Worm (Caenorhabditis elegans) whole organism, L1 larva: ENCODE measurements around the gene F56A8.9.

Source experiments
- F16B12.6 ChIP-seq: fragments of 150-350 bp; optimal IDR thresholded peaks from 2 replicates; lab custom pipeline; 2014; ENCODE audit warnings: missing biosample characterization, missing genetic modification characterization
- ceh-82 ChIP-seq, 3 experiments: fragments of 150-350 bp in 1 of 3; sonication (generic microtip) in 2 of 3; optimal IDR thresholded peaks; 2 replicates each; lab custom pipeline; 2014 to 2017; ENCODE audit warnings: missing biosample characterization in 3 of 3, missing genetic modification characterization in 3 of 3
- ceh-88 ChIP-seq: fragments of 200-800 bp; sonication (Bioruptor generic); IDR thresholded peaks from 2 replicates; pipeline ENCODE4 v1.3.6; 2022; ENCODE audit warnings: missing genetic modification characterization, missing compliant biosample characterization
- dpl-1 ChIP-seq, 3 experiments: fragments of 150-350 bp in 2 of 3; sonication (generic microtip) in 1 of 3; optimal IDR thresholded peaks; 2 replicates each; lab custom pipeline; 2014 to 2017; ENCODE audit warnings: missing biosample characterization in 3 of 3, missing genetic modification characterization in 3 of 3, missing genetic modification reagents in 3 of 3
- dsc-1 ChIP-seq: sonication (generic microtip); optimal IDR thresholded peaks from 2 replicates; lab custom pipeline; 2016; ENCODE audit warnings: mild to moderate bottlenecking, missing genetic modification characterization, missing compliant biosample characterization
- efl-1 ChIP-seq, 4 experiments: fragments of 150-350 bp; optimal IDR thresholded peaks in 3 of 4; peaks in 1 of 4; 1 replicate in 1 of 4; 2 replicates in 3 of 4; lab custom pipeline; 2014; ENCODE audit warnings: missing biosample characterization in 2 of 4, missing genetic modification characterization in 2 of 4, missing genetic modification reagents in 2 of 4
- efl-3 ChIP-seq: fragments of 200-800 bp; sonication (Bioruptor generic); optimal IDR thresholded peaks from 2 replicates; lab custom pipeline; 2018; ENCODE audit warnings: mild to moderate bottlenecking, missing genetic modification characterization, missing compliant biosample characterization
- egl-13 ChIP-seq: sonication (generic microtip); optimal IDR thresholded peaks from 2 replicates; lab custom pipeline; 2016; ENCODE audit warnings: missing genotype, missing genetic modification reagents, missing genetic modification characterization, missing compliant biosample characterization
- elt-3 ChIP-seq, 6 experiments: fragments of 150-350 bp in 1 of 6; sonication (generic microtip); optimal IDR thresholded peaks; 2 replicates each; lab custom pipeline; 2017 to 2018; ENCODE audit warnings: missing biosample characterization in 6 of 6, missing genetic modification characterization in 6 of 6, inconsistent platforms in 1 of 6
- fkh-10 ChIP-seq: sonication (generic microtip); optimal IDR thresholded peaks from 2 replicates; lab custom pipeline; 2017; ENCODE audit warnings: missing biosample characterization, missing genetic modification reagents, missing genetic modification characterization
- fkh-8 ChIP-seq: sonication (generic microtip); optimal IDR thresholded peaks from 2 replicates; lab custom pipeline; 2016; ENCODE audit warnings: mild to moderate bottlenecking, missing genetic modification characterization, missing compliant biosample characterization
- fos-1 ChIP-seq: fragments of 150-350 bp; optimal IDR thresholded peaks from 2 replicates; lab custom pipeline; 2014; ENCODE audit warnings: missing biosample characterization, missing genetic modification characterization
- grh-1 ChIP-seq: fragments of 200-800 bp; sonication (Bioruptor generic); IDR thresholded peaks from 2 replicates; pipeline ENCODE4 v1.3.6; 2022; ENCODE audit warnings: missing genetic modification reagents, missing genetic modification characterization, missing compliant biosample characterization
- irx-1 ChIP-seq: sonication (generic microtip); optimal IDR thresholded peaks from 2 replicates; lab custom pipeline; 2016; ENCODE audit warnings: missing genetic modification characterization, missing compliant biosample characterization
- isw-1 ChIP-seq: fragments of 200-800 bp; sonication (Bioruptor generic); IDR thresholded peaks from 2 replicates; pipeline ENCODE4 v1.3.6; 2022; ENCODE audit warnings: missing genetic modification characterization, missing compliant biosample characterization
- lin-14 ChIP-seq: fragments of 200-800 bp; sonication (Bioruptor generic); optimal IDR thresholded peaks from 2 replicates; lab custom pipeline; 2018; ENCODE audit warnings: mild to moderate bottlenecking, missing genetic modification characterization, moderate library complexity, missing compliant biosample characterization
- lin-15B ChIP-seq: fragments of 150-350 bp; sonication (generic microtip); optimal IDR thresholded peaks from 3 replicates; lab custom pipeline; 2014; ENCODE audit warnings: missing biosample characterization, missing genetic modification characterization
- lin-35 ChIP-seq, 2 experiments: fragments of 150-350 bp; optimal IDR thresholded peaks; 2 replicates each; lab custom pipeline; 2014; ENCODE audit warnings: missing biosample characterization in 2 of 2, missing genetic modification characterization in 2 of 2, missing genetic modification reagents in 2 of 2
- lsy-2 ChIP-seq, 2 experiments: fragments of 150-350 bp; optimal IDR thresholded peaks; 2 replicates each; lab custom pipeline; 2014; ENCODE audit warnings: missing biosample characterization in 2 of 2, missing genetic modification characterization in 2 of 2
- mab-9 ChIP-seq: fragments of 200-800 bp; sonication (Bioruptor generic); IDR thresholded peaks from 2 replicates; pipeline ENCODE4 v1.3.6; 2022; ENCODE audit warnings: missing genetic modification reagents, missing genetic modification characterization, missing compliant biosample characterization
- mdl-1 ChIP-seq, 2 experiments: fragments of 150-350 bp; optimal IDR thresholded peaks; 2 replicates each; lab custom pipeline; 2014 to 2017; ENCODE audit warnings: missing biosample characterization in 2 of 2, missing genetic modification characterization in 2 of 2, inconsistent platforms in 1 of 2
- mep-1 ChIP-seq: fragments of 150-350 bp; optimal IDR thresholded peaks from 2 replicates; lab custom pipeline; 2014; ENCODE audit warnings: missing biosample characterization, missing genetic modification characterization
- nhr-19 ChIP-seq: fragments of 200-800 bp; sonication (Bioruptor generic); conservative IDR thresholded peaks from 2 replicates; pipeline ENCODE4 v1.3.6; 2022; ENCODE audit warnings: missing genetic modification characterization, missing compliant biosample characterization
- nhr-47 ChIP-seq: sonication (generic microtip); optimal IDR thresholded peaks from 2 replicates; lab custom pipeline; 2016; ENCODE audit warnings: mild to moderate bottlenecking, missing genetic modification characterization, moderate library complexity, missing compliant biosample characterization
- nhr-71 ChIP-seq: sonication (generic microtip); optimal IDR thresholded peaks from 2 replicates; lab custom pipeline; 2016; ENCODE audit warnings: mild to moderate bottlenecking, missing genetic modification characterization, moderate library complexity, missing compliant biosample characterization
- nhr-85 ChIP-seq: sonication (generic microtip); peaks from one replicate; lab custom pipeline; 2016; ENCODE audit warnings: missing genetic modification characterization, inconsistent platforms, missing compliant biosample characterization
- skn-1 ChIP-seq: fragments of 150-350 bp; optimal IDR thresholded peaks from 2 replicates; lab custom pipeline; 2014; ENCODE audit warnings: missing biosample characterization, missing genetic modification characterization
- snpc-4 ChIP-seq: fragments of 150-350 bp; optimal IDR thresholded peaks from 2 replicates; lab custom pipeline; 2014; ENCODE audit warnings: missing biosample characterization, missing genetic modification characterization
- snu-23 ChIP-seq: sonication (generic microtip); optimal IDR thresholded peaks from 2 replicates; lab custom pipeline; 2016; ENCODE audit warnings: missing genetic modification characterization, missing compliant biosample characterization
- sptf-1 ChIP-seq: fragments of 150-350 bp; optimal IDR thresholded peaks from 2 replicates; lab custom pipeline; 2014; ENCODE audit warnings: missing biosample characterization, missing genetic modification characterization
- swsn-7 ChIP-seq: sonication (generic microtip); optimal IDR thresholded peaks from 2 replicates; lab custom pipeline; 2016; ENCODE audit warnings: missing genetic modification characterization, missing compliant biosample characterization
- tlp-1 ChIP-seq: fragments of 150-350 bp; optimal IDR thresholded peaks from 2 replicates; lab custom pipeline; 2014; ENCODE audit warnings: missing biosample characterization, missing genetic modification characterization
- unc-130 ChIP-seq: fragments of 150-350 bp; optimal IDR thresholded peaks from 2 replicates; lab custom pipeline; 2017; ENCODE audit warnings: missing biosample characterization, missing genetic modification characterization, inconsistent platforms
- unc-86 ChIP-seq: sonication (generic microtip); optimal IDR thresholded peaks from 2 replicates; lab custom pipeline; 2016; ENCODE audit warnings: missing genetic modification characterization, missing compliant biosample characterization
- unc-98 ChIP-seq: fragments of 200-800 bp; sonication (Bioruptor generic); IDR thresholded peaks from 2 replicates; pipeline ENCODE4 v1.3.6; 2022; ENCODE audit warnings: missing genetic modification characterization, missing compliant biosample characterization
- xbp-1 ChIP-seq: sonication (generic microtip); optimal IDR thresholded peaks from 2 replicates; lab custom pipeline; 2016; ENCODE audit warnings: missing genetic modification characterization, missing compliant biosample characterization
- zip-4 ChIP-seq: fragments of 200-800 bp; sonication (Bioruptor generic); optimal IDR thresholded peaks from 2 replicates; lab custom pipeline; 2018; ENCODE audit warnings: mild to moderate bottlenecking, missing genetic modification characterization, moderate library complexity, missing compliant biosample characterization
- ztf-11 ChIP-seq, 2 experiments: sonication (generic microtip); optimal IDR thresholded peaks; 2 replicates each; lab custom pipeline; 2016 to 2017; ENCODE audit warnings: missing genetic modification characterization in 2 of 2, missing biosample characterization in 1 of 2, missing compliant biosample characterization in 1 of 2

The F56A8.9 gene

DNA sequence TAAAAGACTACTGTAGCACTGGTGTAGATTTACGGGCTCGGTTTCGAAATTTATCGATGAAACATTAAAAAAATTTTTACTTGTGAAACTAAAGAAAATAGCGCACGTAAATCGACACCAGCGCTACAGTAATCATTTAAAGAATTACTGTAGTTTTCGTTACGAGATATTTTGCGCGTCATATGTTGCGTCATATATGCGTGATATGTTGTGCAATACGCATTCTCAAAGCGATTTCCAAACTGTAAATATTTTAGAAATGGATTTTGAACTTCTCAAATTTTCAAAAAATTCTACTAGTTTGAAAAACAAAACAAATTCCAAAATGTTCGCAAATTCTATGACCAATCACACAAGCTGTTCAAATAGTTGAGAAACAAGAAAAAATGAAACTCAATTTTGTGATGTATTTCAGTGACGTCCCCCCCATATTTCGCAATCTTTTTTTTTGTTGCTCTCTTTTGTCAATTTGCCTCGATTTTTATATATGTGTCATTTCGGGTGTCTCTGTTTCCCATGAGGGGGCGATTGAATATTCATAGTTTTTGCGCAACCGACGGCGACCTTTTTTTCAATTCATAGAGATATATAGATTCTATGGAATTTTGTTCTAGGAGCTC is 23.5 kb downstream of the F56A8.9 start:
- TF ChIP-seq fkh-10 (GFP tag; lab: Kevin White, UChicago) (peak; percentile 38), tlp-1 (tag; lab: Kevin White, UChicago) (no peak), unc-86 (peak; percentile 36), fkh-8 (no peak), ceh-82 (tag; optimal IDR thresholded peaks at IDR 0.05; lab: Kevin White, UChicago) (peak in 1 of 3 experiments; percentile 24), egl-13 (no peak), nhr-71 (peak; percentile 3), nhr-85 (tag; lab: Kevin White, UChicago) (no peak), sptf-1 (tag; lab: Kevin White, UChicago) (no peak), lsy-2 (tag; optimal IDR thresholded peaks at IDR 0.05; lab: Kevin White, UChicago) (peak in 1 of 2 experiments; percentile 29), zip-4 (peak; percentile 59), lin-14 (GFP tag; lab: Kevin White, UChicago) (peak; percentile 62), snu-23 (GFP tag; lab: Kevin White, UChicago) (no peak)

DNA sequence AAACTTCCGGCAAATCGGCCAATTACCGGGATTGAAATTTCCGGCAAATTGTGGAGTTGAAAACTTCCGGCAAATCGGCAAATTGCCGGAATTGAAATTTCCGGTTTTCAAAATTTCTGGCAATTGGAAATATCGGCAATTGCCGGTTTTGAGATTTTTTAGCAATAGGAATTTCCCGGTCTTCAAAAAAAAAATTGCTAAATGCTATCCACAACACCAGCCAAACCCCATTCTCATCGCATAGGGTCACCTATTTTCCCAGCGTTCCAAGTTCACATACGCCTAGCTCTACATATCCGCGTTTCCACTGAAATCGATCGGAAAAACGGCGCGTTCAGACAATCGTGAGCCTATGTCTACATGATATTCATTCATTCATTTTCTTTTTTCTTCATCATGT is 30.9 kb downstream of the F56A8.9 start, which contains the start of gene F56A8.8:
Gene F56A8.8, plus strand, starts transcription at position 301 of the 400 bp plus-strand sequence.
- TF ChIP-seq lsy-2 (tag; optimal IDR thresholded peaks at IDR 0.05; lab: Kevin White, UChicago) = no peak
- TF ChIP-seq grh-1 (GFP tag; lab: Robert Waterston, UW) = 0 out of 2 replicates have a peak, but pooled peaks have one; percentile 17
- TF ChIP-seq efl-1 (optimal IDR thresholded peaks at IDR 0.05; lab: Kevin White, UChicago) = no peak
- peak in 1 of 2 experiments; percentile 16 for TF ChIP-seq efl-1 (GFP tag; optimal IDR thresholded peaks at IDR 0.05 in 1 of 2; lab: Kevin White, UChicago)

ce11 chrIII:13292971-13293514 is 38.6 kb downstream of the F56A8.9 start, which contains the start of gene set-25:
TSS of gene set-25 (minus strand) at chrIII:13293090.
- TF ChIP-seq dsc-1 (tag; lab: Kevin White, UChicago) (peak; percentile 4), efl-1 (optimal IDR thresholded peaks at IDR 0.05; lab: Kevin White, UChicago) (peak in 1 of 2 experiments; percentile 23), efl-1 (GFP tag; optimal IDR thresholded peaks at IDR 0.05 in 1 of 2; lab: Kevin White, UChicago) (peak in 1 of 2 experiments; percentile 63), nhr-19 (GFP tag; lab: Robert Waterston, UW) (peak; percentile 36), snu-23 (GFP tag; lab: Kevin White, UChicago) (peak; percentile 9), nhr-85 (tag; lab: Kevin White, UChicago) (peak; percentile 38), dpl-1 (GFP tag; optimal IDR thresholded peaks at IDR 0.05; lab: Kevin White, UChicago) (peak in 1 of 3 experiments; percentile 31), nhr-47 (tag; lab: Kevin White, UChicago) (peak; percentile 14), lsy-2 (tag; optimal IDR thresholded peaks at IDR 0.05; lab: Kevin White, UChicago) (peak in 1 of 2 experiments; percentile 23), nhr-71 (peak; percentile 44), ceh-88 (0 out of 2 replicates have a peak, but pooled peaks have one; percentile 34), lin-14 (GFP tag; lab: Kevin White, UChicago) (peak; percentile 26)

DNA sequence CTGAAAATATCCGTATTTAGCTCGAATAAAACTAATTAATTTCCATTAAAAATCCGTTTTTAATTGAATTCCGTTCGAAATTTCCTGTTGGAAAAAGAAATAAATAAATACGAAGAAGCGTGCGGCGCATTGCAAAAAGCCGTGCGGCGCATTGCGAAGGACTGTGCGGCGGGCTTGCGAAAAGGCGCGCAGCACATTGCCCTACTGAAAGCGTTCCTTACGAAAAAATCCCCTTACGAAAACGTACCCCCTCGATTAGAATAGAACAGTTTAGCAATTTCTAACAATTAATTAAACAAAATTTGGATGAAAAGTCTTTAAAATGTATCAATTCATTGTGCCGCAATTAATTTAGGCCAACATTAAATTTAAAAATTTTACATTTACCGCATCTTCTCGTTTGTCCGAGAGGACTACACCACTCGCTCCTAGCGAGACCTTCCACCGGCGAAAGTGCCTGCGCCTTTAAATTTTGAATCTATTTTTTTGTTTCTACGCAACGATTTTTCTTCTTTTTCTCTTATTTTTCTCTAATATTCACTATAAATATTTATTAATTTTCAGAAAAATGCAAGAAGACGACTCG is 41.9 kb downstream of the F56A8.9 start, which contains the start of gene npp-18:
Gene npp-18, plus strand, starts transcription at position 565 of the 586 bp plus-strand sequence.
- TF ChIP-seq swsn-7 (tag; lab: Kevin White, UChicago) (peak; percentile 72), F16B12.6 (tag; lab: Kevin White, UChicago) (peak; percentile 22), ztf-11 (tag; optimal IDR thresholded peaks at IDR 0.05; lab: Kevin White, UChicago) (peak in 1 of 2 experiments; percentile 34), fos-1 (tag; lab: Kevin White, UChicago) (peak; percentile 23), elt-3 (tag; optimal IDR thresholded peaks at IDR 0.05; lab: Kevin White, UChicago) (peak in 1 of 6 experiments; percentile 29), lin-14 (GFP tag; lab: Kevin White, UChicago) (peak; percentile 64), lin-35 (GFP tag; optimal IDR thresholded peaks at IDR 0.05; lab: Kevin White, UChicago) (peak; percentile 86 to 89), efl-3 (GFP tag; lab: Kevin White, UChicago) (peak; percentile 5), snpc-4 (tag; lab: Kevin White, UChicago) (peak; percentile 38), grh-1 (GFP tag; lab: Robert Waterston, UW) (peak; percentile 73), snu-23 (GFP tag; lab: Kevin White, UChicago) (peak; percentile 82), lin-15B (peak; percentile 80), irx-1 (tag; lab: Kevin White, UChicago) (peak; percentile 72), mdl-1 (tag; optimal IDR thresholded peaks at IDR 0.05; lab: Kevin White, UChicago) (peak in 1 of 2 experiments; percentile 28), mab-9 (0 out of 2 replicates have a peak, but pooled peaks have one; percentile 55), nhr-71 (peak; percentile 81), mep-1 (tag; lab: Kevin White, UChicago) (peak; percentile 72), nhr-47 (tag; lab: Kevin White, UChicago) (peak; percentile 84), skn-1 (tag; lab: Kevin White, UChicago) (peak; percentile 52), ceh-82 (tag; optimal IDR thresholded peaks at IDR 0.05; lab: Kevin White, UChicago) (peak; percentile 52 to 78 (median 67)), dpl-1 (GFP tag; optimal IDR thresholded peaks at IDR 0.05; lab: Kevin White, UChicago) (peak; percentile 77 to 89 (median 85)), unc-98 (GFP tag; lab: Robert Waterston, UW) (peak; percentile 41; the same call in 1 of the 2 replicates), xbp-1 (tag; lab: Kevin White, UChicago) (peak; percentile 73), egl-13 (peak; percentile 51), isw-1 (peak; percentile 76), dsc-1 (tag; lab: Kevin White, UChicago) (peak; percentile 70), zip-4 (peak; percentile 32), unc-130 (peak; percentile 70), ceh-88 (peak; percentile 81), fkh-8 (peak; percentile 53), lsy-2 (tag; optimal IDR thresholded peaks at IDR 0.05; lab: Kevin White, UChicago) (peak; percentile 81 to 82)
